Fruit fly (Drosophila melanogaster) whole organism, adult: ENCODE results near the gene CycK.

ENCODE experiments used
- CG12768 ChIP-seq: fragments of 200-800 bp; sonication (Bioruptor generic); optimal IDR thresholded peaks from 2 replicates; lab custom pipeline; 2017; ENCODE audit warnings: missing biosample characterization, missing genetic modification characterization, mild to moderate bottlenecking, moderate library complexity, missing genetic modification reagents
- CG5204 ChIP-seq: fragments of 200-800 bp; sonication (Bioruptor generic); optimal IDR thresholded peaks from 2 replicates; lab custom pipeline; 2016; ENCODE audit warnings: missing biosample characterization, missing genetic modification characterization
- cic ChIP-seq: fragments of 200-800 bp; sonication (Bioruptor generic); optimal IDR thresholded peaks from 2 replicates; lab custom pipeline; 2017; ENCODE audit warnings: missing biosample characterization, mild to moderate bottlenecking, missing genetic modification characterization, moderate library complexity
- ovo ChIP-seq: fragments of 200-800 bp; sonication (Bioruptor generic); optimal IDR thresholded peaks from 2 replicates; lab custom pipeline; 2016; ENCODE audit warnings: missing biosample characterization, missing genetic modification characterization
- pad ChIP-seq: fragments of 200-800 bp; sonication (Bioruptor generic); optimal IDR thresholded peaks from 3 replicates; lab custom pipeline; 2017; ENCODE audit warnings: missing biosample characterization, missing genetic modification characterization, mild to moderate bottlenecking, moderate library complexity, missing genetic modification reagents

- TF ChIP-seq cic (GFP tag; lab: Kevin White, UChicago): no peak
- TF ChIP-seq CG12768 (GFP tag; lab: Kevin White, UChicago): no peak
- no peak for TF ChIP-seq ovo (GFP tag; lab: Kevin White, UChicago)
- TF ChIP-seq pad (GFP tag; lab: Kevin White, UChicago): no peak
- TF ChIP-seq CG5204 (GFP tag; lab: Kevin White, UChicago): no peak
Observed at dm6 chr2L:22151323-22151722, 21.4 kb upstream of the CycK start, which contains the start of gene dunk.
